Worm (Caenorhabditis elegans) whole organism, late embryonic: ENCODE data around the gene T22D1.3.

Source experiments
- T23F11.4 ChIP-seq: fragments of 200-800 bp; sonication (Bioruptor generic); optimal IDR thresholded peaks from 2 replicates; lab custom pipeline; 2018; ENCODE audit warnings: mild to moderate bottlenecking, missing genetic modification characterization, missing compliant biosample characterization
- ama-1 ChIP-seq: fragments of 150-350 bp; optimal IDR thresholded peaks from 2 replicates; lab custom pipeline; 2014
- ceh-2 ChIP-seq: sonication (generic microtip); optimal IDR thresholded peaks from 2 replicates; lab custom pipeline; 2016; ENCODE audit warnings: missing genotype, missing genetic modification characterization, missing compliant biosample characterization
- lim-6 ChIP-seq: sonication (generic microtip); optimal IDR thresholded peaks from 2 replicates; lab custom pipeline; 2016; ENCODE audit warnings: missing genetic modification characterization, missing compliant biosample characterization
- lin-11 ChIP-seq: fragments of 200-800 bp; sonication (Bioruptor generic); optimal IDR thresholded peaks from 2 replicates; lab custom pipeline; 2018; ENCODE audit warnings: mild to moderate bottlenecking, missing genetic modification characterization, missing compliant biosample characterization
- sox-4 ChIP-seq: sonication (generic microtip); optimal IDR thresholded peaks from 2 replicates; lab custom pipeline; 2017; ENCODE audit warnings: mild to moderate bottlenecking, missing genetic modification characterization, inconsistent platforms, missing compliant biosample characterization
- tbx-2 ChIP-seq: sonication (generic microtip); optimal IDR thresholded peaks from 2 replicates; lab custom pipeline; 2016; ENCODE audit warnings: missing genetic modification characterization, missing compliant biosample characterization

ce11 chrIV:6907487-6907886 lies 5.9 kb upstream of the T22D1.3 start:
- no peak for TF ChIP-seq tbx-2 (tag; lab: Kevin White, UChicago)
- no peak for TF ChIP-seq ceh-2 (tag; lab: Kevin White, UChicago)
- TF ChIP-seq lim-6 = no peak
- TF ChIP-seq lin-11 (tag; lab: Kevin White, UChicago) = no peak
- TF ChIP-seq sox-4 (tag; lab: Kevin White, UChicago) = no peak
- no peak for TF ChIP-seq ama-1 (lab: Kevin White, UChicago)
- no peak for TF ChIP-seq T23F11.4
